Worm (Caenorhabditis elegans) whole organism, mixed stage, embryonic: ENCODE results near the gene ZK1248.11.

ENCODE experiments used
- M03D4.4 ChIP-seq: sonication (generic microtip); optimal IDR thresholded peaks from 2 replicates; lab custom pipeline; 2017; ENCODE audit warnings: mild to moderate bottlenecking, missing genetic modification characterization, missing compliant biosample characterization
- bed-3 ChIP-seq: fragments of 200-800 bp; sonication (Bioruptor generic); optimal IDR thresholded peaks from 3 replicates; lab custom pipeline; 2018; ENCODE audit warnings: mild to moderate bottlenecking, missing genetic modification characterization, moderate library complexity, missing compliant biosample characterization
- blmp-1 ChIP-seq: fragments of 150-350 bp; optimal IDR thresholded peaks from 2 replicates; lab custom pipeline; 2014; ENCODE audit warnings: missing biosample characterization, missing genetic modification characterization
- ceh-39 ChIP-seq: fragments of 150-350 bp; optimal IDR thresholded peaks from 2 replicates; lab custom pipeline; 2014; ENCODE audit warnings: missing biosample characterization, missing genetic modification characterization
- ceh-43 ChIP-seq: fragments of 200-800 bp; sonication (Bioruptor generic); optimal IDR thresholded peaks from 2 replicates; lab custom pipeline; 2018; ENCODE audit warnings: mild to moderate bottlenecking, missing genetic modification characterization, moderate library complexity, missing compliant biosample characterization
- ces-1 ChIP-seq: fragments of 150-350 bp; optimal IDR thresholded peaks from 2 replicates; lab custom pipeline; 2014; ENCODE audit warnings: missing biosample characterization, missing genetic modification reagents, missing genetic modification characterization
- cnd-1 ChIP-seq: fragments of 200-800 bp; sonication (Bioruptor generic); optimal IDR thresholded peaks from 2 replicates; lab custom pipeline; 2018; ENCODE audit warnings: mild to moderate bottlenecking, missing genetic modification characterization, missing compliant biosample characterization
- drap-1 ChIP-seq: fragments of 200-800 bp; sonication (Bioruptor generic); optimal IDR thresholded peaks from 3 replicates; lab custom pipeline; 2018; ENCODE audit warnings: mild to moderate bottlenecking, missing genetic modification characterization, missing compliant biosample characterization
- elt-1 ChIP-seq: sonication (generic microtip); optimal IDR thresholded peaks from 2 replicates; lab custom pipeline; 2017; ENCODE audit warnings: missing genetic modification characterization, mild to moderate bottlenecking, missing compliant biosample characterization, antibody characterized with exemption, moderate library complexity, borderline replicate concordance; ENCODE audit not compliant: insufficient read depth
- elt-3 ChIP-seq: fragments of 150-350 bp; optimal IDR thresholded peaks from 2 replicates; lab custom pipeline; 2014; ENCODE audit warnings: missing biosample characterization, missing genetic modification characterization
- flh-1 ChIP-seq: fragments of 200-800 bp; sonication (Bioruptor generic); optimal IDR thresholded peaks from 2 replicates; lab custom pipeline; 2018; ENCODE audit warnings: mild to moderate bottlenecking, missing genetic modification characterization, moderate library complexity, missing compliant biosample characterization
- ham-2 ChIP-seq: fragments of 200-800 bp; sonication (Bioruptor generic); optimal IDR thresholded peaks from 2 replicates; lab custom pipeline; 2018; ENCODE audit warnings: mild to moderate bottlenecking, missing genetic modification characterization, missing compliant biosample characterization
- hlh-1 ChIP-seq: fragments of 150-350 bp; optimal IDR thresholded peaks from 2 replicates; lab custom pipeline; 2014; ENCODE audit warnings: missing biosample characterization, missing genetic modification reagents, missing genetic modification characterization
- lin-13 ChIP-seq: fragments of 150-350 bp; optimal IDR thresholded peaks from 2 replicates; lab custom pipeline; 2014; ENCODE audit warnings: missing biosample characterization, missing genetic modification characterization
- lin-32 ChIP-seq: fragments of 200-800 bp; sonication (Bioruptor generic); optimal IDR thresholded peaks from 2 replicates; lab custom pipeline; 2018; ENCODE audit warnings: mild to moderate bottlenecking, missing genetic modification characterization, missing compliant biosample characterization
- lsy-2 ChIP-seq: fragments of 150-350 bp; optimal IDR thresholded peaks from 2 replicates; lab custom pipeline; 2014; ENCODE audit warnings: missing biosample characterization, missing genetic modification characterization
- mab-5 ChIP-seq: fragments of 150-350 bp; optimal IDR thresholded peaks from 2 replicates; lab custom pipeline; 2014; ENCODE audit warnings: missing biosample characterization, missing genetic modification characterization
- mep-1 ChIP-seq: fragments of 150-350 bp; optimal IDR thresholded peaks from 2 replicates; lab custom pipeline; 2017; ENCODE audit warnings: missing biosample characterization, missing genetic modification reagents, missing genetic modification characterization, inconsistent platforms
- mls-2 ChIP-seq: sonication (generic microtip); optimal IDR thresholded peaks from 2 replicates; lab custom pipeline; 2016; ENCODE audit warnings: mild to moderate bottlenecking, missing genetic modification characterization, moderate library complexity, missing compliant biosample characterization
- nhr-12 ChIP-seq: fragments of 150-350 bp; optimal IDR thresholded peaks from 2 replicates; lab custom pipeline; 2014; ENCODE audit warnings: missing biosample characterization, missing genetic modification characterization
- nhr-2 ChIP-seq: fragments of 150-350 bp; optimal IDR thresholded peaks from 2 replicates; lab custom pipeline; 2014; ENCODE audit warnings: missing biosample characterization, missing genetic modification characterization
- nhr-237 ChIP-seq: fragments of 150-350 bp; optimal IDR thresholded peaks from 2 replicates; lab custom pipeline; 2014; ENCODE audit warnings: missing biosample characterization, missing genetic modification characterization
- nhr-28 ChIP-seq: fragments of 150-350 bp; optimal IDR thresholded peaks from 2 replicates; lab custom pipeline; 2014; ENCODE audit warnings: missing biosample characterization, missing genetic modification characterization
- nhr-76 ChIP-seq: sonication (generic microtip); optimal IDR thresholded peaks from 2 replicates; lab custom pipeline; 2017; ENCODE audit warnings: missing biosample characterization, missing genetic modification characterization
- sem-2 ChIP-seq: fragments of 200-800 bp; sonication (Bioruptor generic); optimal IDR thresholded peaks from 2 replicates; lab custom pipeline; 2018; ENCODE audit warnings: mild to moderate bottlenecking, missing genetic modification characterization, missing compliant biosample characterization
- snpc-4 ChIP-seq: fragments of 150-350 bp; optimal IDR thresholded peaks from 2 replicates; lab custom pipeline; 2014; ENCODE audit warnings: missing biosample characterization, missing genetic modification characterization
- sptf-1 ChIP-seq: sonication (generic microtip); optimal IDR thresholded peaks from 2 replicates; lab custom pipeline; 2017; ENCODE audit warnings: mild to moderate bottlenecking, missing genetic modification characterization, moderate library complexity, missing compliant biosample characterization
- tbx-8 ChIP-seq: fragments of 200-800 bp; sonication (Bioruptor generic); optimal IDR thresholded peaks from 2 replicates; lab custom pipeline; 2018; ENCODE audit warnings: mild to moderate bottlenecking, missing genetic modification characterization, moderate library complexity, missing compliant biosample characterization
- unc-120 ChIP-seq: sonication (generic microtip); optimal IDR thresholded peaks from 2 replicates; lab custom pipeline; 2017; ENCODE audit warnings: missing genetic modification characterization, missing compliant biosample characterization; ENCODE audit not compliant: poor library complexity, severe bottlenecking
- unc-39 ChIP-seq: fragments of 150-350 bp; optimal IDR thresholded peaks from 2 replicates; lab custom pipeline; 2014; ENCODE audit warnings: missing biosample characterization, missing genetic modification characterization
- unc-62 ChIP-seq: fragments of 150-350 bp; optimal IDR thresholded peaks from 2 replicates; lab custom pipeline; 2014; ENCODE audit warnings: missing biosample characterization, missing genetic modification reagents, missing genetic modification characterization
- zip-8 ChIP-seq: fragments of 150-350 bp; optimal IDR thresholded peaks from 2 replicates; lab custom pipeline; 2014; ENCODE audit warnings: missing biosample characterization, missing genetic modification characterization
- ztf-11 ChIP-seq: fragments of 150-350 bp; optimal IDR thresholded peaks from 2 replicates; lab custom pipeline; 2014; ENCODE audit warnings: missing biosample characterization, missing genetic modification characterization

Gene ZK1248.11

DNA sequence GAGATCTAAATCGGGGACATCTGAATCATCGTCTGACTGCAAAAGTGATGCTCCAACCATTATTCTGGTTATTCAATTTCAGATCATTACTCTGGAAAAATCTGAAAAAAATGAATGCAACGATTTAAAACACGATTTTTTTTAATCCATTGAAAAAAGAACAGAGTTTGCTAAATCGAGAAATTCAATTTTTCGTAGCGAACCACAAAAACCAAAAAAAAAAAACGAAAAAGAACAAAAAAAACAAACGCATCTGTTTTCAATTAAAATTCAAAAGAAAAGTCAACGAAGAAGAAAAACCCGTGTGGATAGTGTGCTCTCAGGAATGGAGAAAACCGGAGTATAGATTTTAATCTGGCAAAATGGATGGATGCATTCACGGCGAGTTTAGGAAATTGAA lies 29.9 kb upstream of the ZK1248.11 start, which contains the start of gene F55C12.4:
F55C12.4 (minus strand) TSS at position 101 of the 400 bp plus-strand sequence.
- TF ChIP-seq ham-2 (GFP tag; lab: Kevin White, UChicago) (no peak), mep-1 (tag; lab: Kevin White, UChicago) (no peak), unc-120 (tag; lab: Kevin White, UChicago) (no peak), tbx-8 (GFP tag; lab: Kevin White, UChicago) (no peak), elt-1 (tag; lab: Kevin White, UChicago) (no peak), zip-8 (tag; lab: Kevin White, UChicago) (no peak), nhr-76 (no peak), blmp-1 (tag; lab: Kevin White, UChicago) (no peak), lsy-2 (tag; lab: Kevin White, UChicago) (no peak), nhr-237 (no peak), ceh-39 (tag; lab: Kevin White, UChicago) (no peak), lin-13 (tag; lab: Kevin White, UChicago) (no peak), hlh-1 (no peak), unc-39 (no peak), M03D4.4 (tag; lab: Kevin White, UChicago) (no peak)

DNA sequence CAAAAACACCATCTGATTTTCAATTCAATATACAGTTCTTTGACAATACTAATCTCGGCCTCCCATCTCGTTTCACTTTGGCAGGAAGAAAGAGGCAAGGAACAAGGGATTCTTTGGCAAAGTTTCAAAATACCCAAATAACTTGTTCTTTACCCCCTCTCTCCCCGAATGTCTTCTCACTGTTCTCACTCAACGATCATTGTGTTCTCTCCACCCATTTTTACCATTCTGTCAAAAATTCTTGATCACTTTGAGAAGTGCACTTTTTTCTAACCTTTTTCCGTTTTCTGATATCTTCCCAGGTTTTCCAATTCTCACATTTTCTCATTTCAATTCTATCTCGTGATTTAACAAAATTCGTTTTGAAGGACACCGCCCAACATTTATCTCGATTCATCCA lies 25.7 kb upstream of the ZK1248.11 start, which contains the start of gene H41C03.1:
H41C03.1 (plus strand) TSS at position 301 of the 400 bp plus-strand sequence.
- TF ChIP-seq unc-62 (GFP tag; lab: Kevin White, UChicago), result no peak

DNA sequence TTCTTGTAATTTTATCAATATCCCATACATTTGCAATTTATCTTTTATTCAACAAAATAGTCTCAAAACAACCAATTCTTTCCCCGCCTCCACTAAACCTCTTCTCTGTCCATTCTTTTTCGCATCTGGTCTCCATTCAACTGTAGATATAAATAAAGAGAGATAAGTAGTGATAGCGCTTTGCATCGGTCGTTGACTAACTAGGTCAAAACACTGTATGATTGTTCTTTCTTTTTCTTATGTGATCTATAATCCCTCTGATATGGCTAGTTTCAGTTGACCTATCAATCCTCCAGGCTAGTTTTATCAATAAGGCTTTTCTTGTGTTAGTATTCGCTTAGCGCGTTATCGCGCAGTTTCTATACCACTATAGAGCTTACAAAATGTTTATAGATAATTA lies 24.9 kb upstream of the ZK1248.11 start:
- TF ChIP-seq lin-32 (no peak), snpc-4 (tag; lab: Kevin White, UChicago) (no peak), zip-8 (tag; lab: Kevin White, UChicago) (no peak), ham-2 (GFP tag; lab: Kevin White, UChicago) (peak; percentile 51), tbx-8 (GFP tag; lab: Kevin White, UChicago) (no peak), elt-3 (peak; percentile 44), mep-1 (tag; lab: Kevin White, UChicago) (no peak)
- TF ChIP-seq, all 35 proteins: peak for 2

DNA sequence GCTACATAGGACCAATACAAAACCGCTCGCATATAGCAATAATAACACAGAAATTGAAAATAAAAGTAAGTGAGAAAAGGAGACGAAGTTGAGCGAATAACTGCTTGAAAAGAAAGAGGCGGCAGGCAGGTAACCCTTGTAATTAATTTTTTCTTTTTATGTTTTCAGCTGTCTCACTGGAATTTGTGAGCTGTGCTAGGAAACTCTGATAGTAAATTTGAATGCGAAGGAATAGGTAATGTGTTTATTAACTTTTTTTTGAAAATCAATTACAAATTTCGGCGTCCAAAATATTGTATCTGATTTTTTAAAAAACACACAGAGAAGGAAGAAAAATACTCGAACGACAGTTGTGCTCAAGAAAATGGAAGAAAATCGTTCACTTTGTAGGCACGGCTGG lies 23.6 kb upstream of the ZK1248.11 start, which contains the start of gene H41C03.2:
H41C03.2 (minus strand) TSS at position 101 of the 400 bp plus-strand sequence.
- TF ChIP-seq mab-5 (tag; lab: Kevin White, UChicago) (no peak), cnd-1 (no peak), unc-39 (no peak), ham-2 (GFP tag; lab: Kevin White, UChicago) (no peak)

DNA sequence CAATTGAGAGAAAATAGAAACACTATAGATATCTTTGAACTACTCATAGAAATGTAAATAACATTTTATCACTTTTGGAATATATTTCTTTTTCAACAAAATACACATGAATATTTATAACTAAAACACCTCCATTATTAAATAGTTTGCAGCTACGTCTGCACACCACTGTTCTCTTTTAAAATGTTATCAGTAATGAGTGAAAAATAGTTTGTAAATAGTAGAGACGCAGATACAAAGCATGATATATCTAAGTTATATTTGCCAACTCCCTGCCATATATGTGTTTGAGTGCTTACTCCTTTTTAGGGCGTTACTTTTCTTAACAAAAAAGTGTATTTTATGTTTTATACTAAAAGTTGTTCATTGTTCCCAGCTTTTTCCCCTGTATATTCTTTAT lies 17.8 kb upstream of the ZK1248.11 start:
- TF ChIP-seq flh-1 (GFP tag; lab: Kevin White, UChicago) (no peak), lin-13 (tag; lab: Kevin White, UChicago) (no peak), lsy-2 (tag; lab: Kevin White, UChicago) (no peak), ces-1 (GFP tag; lab: Kevin White, UChicago) (no peak)

DNA sequence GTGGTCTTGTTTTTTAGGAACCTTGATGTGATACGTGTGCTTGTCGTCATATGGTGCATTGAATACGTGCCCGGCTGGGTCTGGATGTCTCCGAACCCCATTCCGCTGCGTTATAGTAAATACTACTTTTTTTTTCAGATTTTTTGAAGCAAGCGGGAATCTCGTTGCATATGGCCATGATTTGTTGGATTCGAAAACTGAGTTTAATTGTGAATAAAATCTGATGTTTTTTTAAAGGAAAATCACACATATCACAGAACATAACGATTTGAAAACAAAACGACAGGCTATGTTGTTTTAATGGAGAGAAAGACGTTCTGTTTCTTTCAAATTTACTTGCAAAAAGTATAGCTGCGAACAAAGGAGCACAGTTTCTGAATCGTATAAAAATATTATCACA lies 17.1 kb upstream of the ZK1248.11 start, which contains the start of the genes ZK1248.17 and H41C03.3:
ZK1248.17 (minus strand) TSS at position 101 of the 400 bp plus-strand sequence.
H41C03.3 (plus strand) TSS at position 337 of the 400 bp plus-strand sequence.
- TF ChIP-seq drap-1 (GFP tag; lab: Kevin White, UChicago) (no peak), nhr-28 (no peak), ham-2 (GFP tag; lab: Kevin White, UChicago) (no peak), unc-62 (GFP tag; lab: Kevin White, UChicago) (no peak), nhr-12 (no peak)

DNA sequence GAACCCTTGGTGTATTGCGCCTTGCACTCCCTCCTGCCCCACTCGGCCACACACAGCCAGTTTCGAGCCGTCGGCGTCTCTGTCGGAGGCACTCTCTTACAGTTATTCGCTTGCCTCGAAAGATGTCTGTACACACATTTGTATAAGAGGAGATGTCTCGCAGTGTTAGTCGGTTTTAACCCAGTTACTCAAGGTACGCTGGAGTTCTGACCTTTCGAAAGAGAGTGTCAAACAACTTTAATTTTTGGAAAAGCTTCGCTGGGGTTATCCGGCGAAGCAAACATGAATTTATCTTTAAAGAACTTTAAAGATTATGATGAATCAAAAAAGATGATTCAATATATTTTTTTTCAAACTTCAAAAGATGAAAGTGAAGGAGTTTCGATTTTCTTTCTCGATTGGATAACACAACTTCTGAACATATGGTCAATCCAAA lies 16.3 kb upstream of the ZK1248.11 start:
- TF ChIP-seq elt-3, result peak; percentile 75
- TF ChIP-seq bed-3 (GFP tag; lab: Kevin White, UChicago), result peak; percentile 55
- peak; percentile 73 for TF ChIP-seq ceh-43 (GFP tag; lab: Kevin White, UChicago)
- peak; percentile 87 for TF ChIP-seq cnd-1
- peak; percentile 89 for TF ChIP-seq ham-2 (GFP tag; lab: Kevin White, UChicago)
- TF ChIP-seq ceh-39 (tag; lab: Kevin White, UChicago), result peak; percentile 92
- peak; percentile 49 for TF ChIP-seq nhr-28
- peak; percentile 92 for TF ChIP-seq unc-120 (tag; lab: Kevin White, UChicago)
- TF ChIP-seq elt-1 (tag; lab: Kevin White, UChicago), result peak; percentile 57
- TF ChIP-seq unc-62 (GFP tag; lab: Kevin White, UChicago), result peak; percentile 90
- peak; percentile 84 for TF ChIP-seq lsy-2 (tag; lab: Kevin White, UChicago)
- TF ChIP-seq unc-39, result peak; percentile 74
- peak; percentile 99 for TF ChIP-seq mep-1 (tag; lab: Kevin White, UChicago)
- TF ChIP-seq ztf-11 (tag; lab: Kevin White, UChicago), result peak; percentile 80
- peak; percentile 92 for TF ChIP-seq mab-5 (tag; lab: Kevin White, UChicago)
- TF ChIP-seq nhr-2, result peak; percentile 76
- peak; percentile 81 for TF ChIP-seq sem-2 (GFP tag; lab: Kevin White, UChicago)
- peak; percentile 100 for TF ChIP-seq ces-1 (GFP tag; lab: Kevin White, UChicago)
- TF ChIP-seq nhr-237, result peak; percentile 98
- TF ChIP-seq mls-2 (tag; lab: Kevin White, UChicago), result peak; percentile 95
- peak; percentile 92 for TF ChIP-seq sptf-1 (tag; lab: Kevin White, UChicago)
- peak; percentile 81 for TF ChIP-seq hlh-1
- TF ChIP-seq zip-8 (tag; lab: Kevin White, UChicago), result no peak
- peak; percentile 24 for TF ChIP-seq blmp-1 (tag; lab: Kevin White, UChicago)
- peak; percentile 11 for TF ChIP-seq flh-1 (GFP tag; lab: Kevin White, UChicago)
- no peak for TF ChIP-seq snpc-4 (tag; lab: Kevin White, UChicago)
- TF ChIP-seq drap-1 (GFP tag; lab: Kevin White, UChicago), result peak; percentile 92
- TF ChIP-seq M03D4.4 (tag; lab: Kevin White, UChicago), result peak; percentile 82
- TF ChIP-seq nhr-76, result no peak
